Fruit fly (Drosophila melanogaster) whole organism, embryonic: ENCODE data around the gene CG33267.

ENCODE experiments used
- CG12744 ChIP-seq: fragments of 200-800 bp; sonication (Bioruptor generic); optimal IDR thresholded peaks from 2 replicates; lab custom pipeline; 2016; ENCODE audit warnings: missing biosample characterization, missing genetic modification characterization
- CG13296 ChIP-seq: fragments of 200-800 bp; sonication (Bioruptor generic); optimal IDR thresholded peaks from 3 replicates; lab custom pipeline; 2018; ENCODE audit warnings: missing biosample characterization, mild to moderate bottlenecking, missing genetic modification characterization
- CG13424 ChIP-seq: fragments of 200-800 bp; sonication (Bioruptor generic); optimal IDR thresholded peaks from 2 replicates; lab custom pipeline; 2019; ENCODE audit warnings: missing biosample characterization, mild to moderate bottlenecking, missing genetic modification characterization, moderate library complexity
- CG15073 ChIP-seq: fragments of 200-800 bp; sonication (Bioruptor generic); optimal IDR thresholded peaks from 2 replicates; lab custom pipeline; 2016; ENCODE audit warnings: missing biosample characterization, missing genetic modification characterization
- CG15269 ChIP-seq: fragments of 200-800 bp; sonication (Bioruptor generic); optimal IDR thresholded peaks from 2 replicates; lab custom pipeline; 2018; ENCODE audit warnings: missing biosample characterization, mild to moderate bottlenecking, missing genetic modification characterization, moderate library complexity
- CG16779 ChIP-seq: fragments of 200-800 bp; sonication (Bioruptor generic); IDR thresholded peaks from 2 replicates; pipeline ENCODE4 v1.3.6; 2022; ENCODE audit warnings: missing biosample characterization, missing genetic modification characterization
- CG16813 ChIP-seq: fragments of 200-800 bp; sonication (Bioruptor generic); IDR thresholded peaks from 3 replicates; pipeline ENCODE4 v1.3.6; 2022; ENCODE audit warnings: missing biosample characterization, missing genetic modification characterization; ENCODE audit not compliant: partially characterized antibody
- CG16815 ChIP-seq: fragments of 200-800 bp; sonication (Bioruptor generic); optimal IDR thresholded peaks from 3 replicates; lab custom pipeline; 2017; ENCODE audit warnings: missing biosample characterization, mild to moderate bottlenecking, missing genetic modification characterization
- CG17328 ChIP-seq: fragments of 200-800 bp; sonication (Bioruptor generic); IDR thresholded peaks from 2 replicates; pipeline ENCODE4 v1.3.6; 2022; ENCODE audit warnings: missing biosample characterization, missing genetic modification characterization
- CG17568 ChIP-seq: fragments of 200-800 bp; sonication (Bioruptor generic); optimal IDR thresholded peaks from 2 replicates; lab custom pipeline; 2018; ENCODE audit warnings: missing biosample characterization, mild to moderate bottlenecking, missing genetic modification characterization, moderate library complexity
- CG2129 ChIP-seq: fragments of 200-800 bp; sonication (Bioruptor generic); IDR thresholded peaks from 2 replicates; pipeline ENCODE4 v1.3.6; 2022; ENCODE audit warnings: missing biosample characterization, missing genetic modification characterization; ENCODE audit not compliant: partially characterized antibody
- CG2875 ChIP-seq: fragments of 200-800 bp; sonication (Bioruptor generic); optimal IDR thresholded peaks from 2 replicates; lab custom pipeline; 2017; ENCODE audit warnings: missing biosample characterization, mild to moderate bottlenecking, missing genetic modification characterization, missing genetic modification reagents
- CG34224 ChIP-seq: fragments of 200-800 bp; sonication (Bioruptor generic); IDR thresholded peaks from 3 replicates; pipeline ENCODE4 v1.3.6; 2022; ENCODE audit warnings: missing biosample characterization, missing genetic modification characterization; ENCODE audit not compliant: partially characterized antibody
- CG34422 ChIP-seq: fragments of 200-800 bp; sonication (Bioruptor generic); IDR thresholded peaks from 3 replicates; pipeline ENCODE4 v1.3.6; 2022; ENCODE audit warnings: missing biosample characterization, missing genetic modification characterization
- CG4282 ChIP-seq: fragments of 200-800 bp; sonication (Bioruptor generic); optimal IDR thresholded peaks from 2 replicates; lab custom pipeline; 2016; ENCODE audit warnings: missing biosample characterization, missing genetic modification characterization
- CG5953 ChIP-seq: fragments of 200-800 bp; sonication (Bioruptor generic); IDR thresholded peaks from 2 replicates; pipeline ENCODE4 v1.3.6; 2022; ENCODE audit warnings: missing biosample characterization, missing genetic modification characterization
- CG7372 ChIP-seq: fragments of 200-800 bp; sonication (Bioruptor generic); IDR thresholded peaks from 2 replicates; pipeline ENCODE4 v1.3.6; 2022; ENCODE audit warnings: missing biosample characterization, missing genetic modification characterization
- CG7556 ChIP-seq: fragments of 200-800 bp; sonication (Bioruptor generic); optimal IDR thresholded peaks from 2 replicates; lab custom pipeline; 2017; ENCODE audit warnings: missing biosample characterization, mild to moderate bottlenecking, missing genetic modification characterization
- CG7987 ChIP-seq: fragments of 200-800 bp; sonication (Bioruptor generic); optimal IDR thresholded peaks from 2 replicates; lab custom pipeline; 2018; ENCODE audit warnings: missing biosample characterization, mild to moderate bottlenecking, missing genetic modification characterization, moderate library complexity
- CG8281 ChIP-seq: fragments of 200-800 bp; sonication (Bioruptor generic); optimal IDR thresholded peaks from 2 replicates; lab custom pipeline; 2018; ENCODE audit warnings: missing biosample characterization, mild to moderate bottlenecking, missing genetic modification characterization, moderate library complexity
- CG8765 ChIP-seq: fragments of 200-800 bp; sonication (Bioruptor generic); IDR thresholded peaks from 2 replicates; pipeline ENCODE4 v1.3.6; 2022; ENCODE audit warnings: missing biosample characterization, missing genetic modification characterization
- Chrac-16 ChIP-seq: fragments of 200-800 bp; sonication (Bioruptor generic); optimal IDR thresholded peaks from 3 replicates; lab custom pipeline; 2016; ENCODE audit warnings: missing biosample characterization, missing genetic modification characterization
- D ChIP-seq, 2 experiments: fragments of 200-800 bp in 1 of 2; fragments of >200 bp in 1 of 2; sonication (Bioruptor generic) in 1 of 2; optimal IDR thresholded peaks; 2 replicates in 1 of 2; 3 replicates in 1 of 2; lab custom pipeline; 2017; ENCODE audit warnings: mild to moderate bottlenecking in 1 of 2, missing biosample characterization in 1 of 2, missing genetic modification characterization in 1 of 2, missing genetic modification reagents in 1 of 2
- D19A ChIP-seq: fragments of 200-800 bp; optimal IDR thresholded peaks from 3 replicates; lab custom pipeline; 2019; ENCODE audit warnings: missing biosample characterization, mild to moderate bottlenecking, missing genetic modification characterization, moderate library complexity
- Dll ChIP-seq: fragments of 200-800 bp; sonication (Bioruptor generic); IDR thresholded peaks from 4 replicates; pipeline ENCODE4 v1.3.6; 2022; ENCODE audit warnings: missing biosample characterization, missing genetic modification characterization; ENCODE audit not compliant: partially characterized antibody
- HHEX ChIP-seq: fragments of 200-800 bp; sonication (Bioruptor generic); optimal IDR thresholded peaks from 3 replicates; lab custom pipeline; 2017; ENCODE audit warnings: missing biosample characterization, mild to moderate bottlenecking, missing genetic modification characterization, missing genetic modification reagents
- MBD-R2 ChIP-seq: fragments of 200-800 bp; sonication (Bioruptor generic); IDR thresholded peaks from 2 replicates; pipeline ENCODE4 v1.3.6; 2022; ENCODE audit warnings: missing biosample characterization, missing genetic modification characterization
- Mrtf ChIP-seq: fragments of 200-800 bp; sonication (Bioruptor generic); IDR thresholded peaks from 3 replicates; pipeline ENCODE4 v1.3.6; 2022; ENCODE audit warnings: missing biosample characterization, missing genetic modification characterization
- Neu2 ChIP-seq: fragments of 200-800 bp; sonication (Bioruptor generic); optimal IDR thresholded peaks from 3 replicates; lab custom pipeline; 2016; ENCODE audit warnings: missing biosample characterization, missing genetic modification characterization, borderline replicate concordance
- Nf-YA ChIP-seq: fragments of 200-800 bp; sonication (Bioruptor generic); IDR thresholded peaks from 2 replicates; pipeline ENCODE4 v1.3.6; 2022; ENCODE audit warnings: missing biosample characterization, missing genetic modification characterization
- Nf-YC ChIP-seq: fragments of 200-800 bp; optimal IDR thresholded peaks from 3 replicates; lab custom pipeline; 2019; ENCODE audit warnings: missing biosample characterization, mild to moderate bottlenecking, missing genetic modification characterization, moderate library complexity
- Ptx1 ChIP-seq: fragments of 200-800 bp; sonication (Bioruptor generic); IDR thresholded peaks from 2 replicates; pipeline ENCODE4 v1.3.6; 2022; ENCODE audit warnings: missing biosample characterization, missing genetic modification characterization
- Rx ChIP-seq: fragments of 200-800 bp; sonication (Bioruptor generic); IDR thresholded peaks from 2 replicates; pipeline ENCODE4 v1.3.6; 2022; ENCODE audit warnings: missing biosample characterization, missing genetic modification characterization
- ac ChIP-seq: fragments of 200-800 bp; sonication (Bioruptor generic); optimal IDR thresholded peaks from 3 replicates; lab custom pipeline; 2017; ENCODE audit warnings: missing biosample characterization, mild to moderate bottlenecking, missing genetic modification characterization
- aop ChIP-seq: fragments of 200-800 bp; sonication (Bioruptor generic); IDR thresholded peaks from 2 replicates; pipeline ENCODE4 v1.3.6; 2022; ENCODE audit warnings: missing biosample characterization, missing genetic modification characterization
- ase ChIP-seq: fragments of 200-800 bp; sonication (Bioruptor generic); IDR thresholded peaks from 3 replicates; pipeline ENCODE4 v1.3.6; 2022; ENCODE audit warnings: missing biosample characterization, missing genetic modification characterization
- dati ChIP-seq: fragments of 200-800 bp; sonication (Bioruptor generic); IDR thresholded peaks from 2 replicates; pipeline ENCODE4 v1.3.6; 2022; ENCODE audit warnings: missing biosample characterization, missing genetic modification characterization
- eve ChIP-seq, 2 experiments: fragments of >200 bp; optimal IDR thresholded peaks; 2 replicates each; lab custom pipeline; 2017; ENCODE audit warnings: missing biosample characterization in 2 of 2, missing genetic modification characterization in 2 of 2
- fru ChIP-seq: fragments of >200 bp; optimal IDR thresholded peaks from 2 replicates; lab custom pipeline; 2017
- gcm2 ChIP-seq: fragments of 200-800 bp; sonication (Bioruptor generic); optimal IDR thresholded peaks from 2 replicates; lab custom pipeline; 2016; ENCODE audit warnings: missing biosample characterization, missing genetic modification characterization
- gt ChIP-seq: fragments of 200-800 bp; sonication (Bioruptor generic); IDR thresholded peaks from 2 replicates; pipeline ENCODE4 v1.3.6; 2022; ENCODE audit warnings: missing biosample characterization, missing genetic modification characterization
- hkb ChIP-seq, 2 experiments: fragments of 200-800 bp in 1 of 2; fragments of >200 bp in 1 of 2; sonication (Bioruptor generic) in 1 of 2; IDR thresholded peaks in 1 of 2; optimal IDR thresholded peaks in 1 of 2; 2 replicates each; pipeline versions ENCODE4 v1.3.6 to Lab custom; 2017 to 2022; ENCODE audit warnings: missing biosample characterization in 1 of 2, missing genetic modification characterization in 1 of 2
- lola ChIP-seq, 3 experiments: fragments of >200 bp in 2 of 3; fragments of 200-800 bp in 1 of 3; sonication (Bioruptor generic) in 1 of 3; optimal IDR thresholded peaks; 2 replicates each; lab custom pipeline; 2017 to 2019; ENCODE audit warnings: missing biosample characterization in 3 of 3, missing genetic modification characterization in 3 of 3, mild to moderate bottlenecking in 1 of 3, moderate library complexity in 1 of 3
- nom ChIP-seq: fragments of 200-800 bp; sonication (Bioruptor generic); optimal IDR thresholded peaks from 2 replicates; lab custom pipeline; 2017; ENCODE audit warnings: missing biosample characterization, missing genetic modification characterization, mild to moderate bottlenecking, moderate library complexity, missing genetic modification reagents
- org-1 ChIP-seq: fragments of 200-800 bp; sonication (Bioruptor generic); optimal IDR thresholded peaks from 2 replicates; lab custom pipeline; 2017; ENCODE audit warnings: missing biosample characterization, missing genetic modification characterization
- sqz ChIP-seq: fragments of 200-800 bp; sonication (Bioruptor generic); optimal IDR thresholded peaks from 3 replicates; lab custom pipeline; 2018; ENCODE audit warnings: missing biosample characterization, mild to moderate bottlenecking, missing genetic modification characterization
- tna ChIP-seq: fragments of 200-800 bp; sonication (Bioruptor generic); IDR thresholded peaks from 2 replicates; pipeline ENCODE4 v1.3.6; 2022; ENCODE audit warnings: missing biosample characterization, missing genetic modification characterization; ENCODE audit not compliant: partially characterized antibody
- vfl ChIP-seq: fragments of 200-800 bp; sonication (Bioruptor generic); optimal IDR thresholded peaks from 2 replicates; lab custom pipeline; 2016; ENCODE audit warnings: missing biosample characterization, missing genetic modification characterization
- z ChIP-seq: fragments of 200-800 bp; sonication (Bioruptor generic); IDR thresholded peaks from 3 replicates; pipeline ENCODE4 v1.3.6; 2022; ENCODE audit warnings: missing biosample characterization, missing genetic modification characterization

CG33267 gene

dm6 chr3L:11554338-11554737 is 9.9 kb upstream of the CG33267 start (continued):
- TF ChIP-seq CG13424 (tag; lab: Kevin White, UChicago) (peak; percentile 83), ase (GFP tag; lab: Robert Waterston, UW) (peak; percentile 68; the same call in 1 of the 3 replicates), HHEX (GFP tag; lab: Kevin White, UChicago) (peak; percentile 63), Nf-YC (peak; percentile 18), aop (GFP tag; lab: Robert Waterston, UW) (peak; percentile 63; the same call in 1 of the 2 replicates), Dll (GFP tag; lab: Robert Waterston, UW) (no peak), CG15073 (GFP tag; lab: Kevin White, UChicago) (no peak), D19A (tag; lab: Kevin White, UChicago) (peak; percentile 89), MBD-R2 (GFP tag; lab: Robert Waterston, UW) (0 out of 2 replicates have a peak, but pooled peaks have one; percentile 9), CG12744 (GFP tag; lab: Kevin White, UChicago) (peak; percentile 55), CG7987 (peak; percentile 63), CG17568 (GFP tag; lab: Kevin White, UChicago) (peak; percentile 81), lola (GFP tag; optimal IDR thresholded peaks at IDR 0.05; lab: Kevin White, UChicago) (peak in 1 of 3 experiments; percentile 96), CG2129 (GFP tag; lab: Robert Waterston, UW) (no peak), vfl (GFP tag; lab: Kevin White, UChicago) (peak; percentile 33), org-1 (GFP tag; lab: Kevin White, UChicago) (peak; percentile 75), Mrtf (GFP tag; lab: Robert Waterston, UW) (peak; percentile 61; the same call in 2 of the 3 replicates), Nf-YA (GFP tag; lab: Robert Waterston, UW) (0 out of 2 replicates have a peak, but pooled peaks have one; percentile 40), CG13296 (no peak), CG7556 (GFP tag; lab: Kevin White, UChicago) (peak; percentile 80), ac (GFP tag; lab: Kevin White, UChicago) (peak; percentile 98), eve (GFP tag; optimal IDR thresholded peaks at IDR 0.05; lab: Kevin White, UChicago) (peak in 1 of 2 experiments; percentile 87), CG16815 (GFP tag; lab: Kevin White, UChicago) (peak; percentile 87), D (optimal IDR thresholded peaks at IDR 0.05; lab: Kevin White, UChicago) (no peak), D (GFP tag; optimal IDR thresholded peaks at IDR 0.05; lab: Kevin White, UChicago) (peak; percentile 89), Ptx1 (GFP tag; lab: Robert Waterston, UW) (peak; percentile 74), tna (GFP tag; lab: Robert Waterston, UW) (no peak), gt (no peak), z (GFP tag; lab: Robert Waterston, UW) (0 out of 3 replicates have a peak, but pooled peaks have one; percentile 5), CG7372 (peak; percentile 49; the same call in 1 of the 2 replicates), CG5953 (GFP tag; lab: Robert Waterston, UW) (no peak), nom (GFP tag; lab: Kevin White, UChicago) (peak; percentile 26), sqz (GFP tag; lab: Kevin White, UChicago) (peak; percentile 69), gcm2 (no peak), CG16779 (GFP tag; lab: Robert Waterston, UW) (no peak), CG15269 (tag; lab: Kevin White, UChicago) (peak; percentile 70), dati (GFP tag; lab: Robert Waterston, UW) (peak; percentile 54; the same call in 1 of the 2 replicates), fru (lab: Kevin White, UChicago) (no peak), CG8765 (GFP tag; lab: Robert Waterston, UW) (peak; percentile 88), CG8281 (tag; lab: Kevin White, UChicago) (peak; percentile 42), CG34422 (GFP tag; lab: Robert Waterston, UW) (peak; percentile 85), CG34224 (GFP tag; lab: Robert Waterston, UW) (no peak), CG17328 (GFP tag; lab: Robert Waterston, UW) (peak; percentile 83), Neu2 (no peak), CG4282 (no peak), CG2875 (GFP tag; lab: Kevin White, UChicago) (peak; percentile 78), Chrac-16 (GFP tag; lab: Kevin White, UChicago) (peak; percentile 87), CG16813 (no peak), hkb (optimal IDR thresholded peaks at IDR 0.05; lab: Kevin White, UChicago) (no peak), hkb (GFP tag; IDR thresholded peaks at IDR 0.05; lab: Robert Waterston, UW) (peak; percentile 83), Rx (GFP tag; lab: Robert Waterston, UW) (peak; percentile 56; the same call in 1 of the 2 replicates)
